Fruit fly (Drosophila melanogaster) whole organism, embryonic: ENCODE measurements around the gene Ube4B.

Experiments
- Atf6 ChIP-seq: fragments of 200-800 bp; sonication (Bioruptor generic); IDR thresholded peaks from 2 replicates; pipeline ENCODE4 v1.3.6; 2022; ENCODE audit warnings: missing biosample characterization, missing genetic modification characterization
- BEAF-32 ChIP-seq: fragments of 200-800 bp; sonication (Bioruptor generic); optimal IDR thresholded peaks from 3 replicates; lab custom pipeline; 2017; ENCODE audit warnings: missing biosample characterization, missing genetic modification characterization, mild to moderate bottlenecking, moderate library complexity, missing genetic modification reagents
- Bteb2 ChIP-seq: fragments of 200-800 bp; sonication (Bioruptor generic); optimal IDR thresholded peaks from 2 replicates; lab custom pipeline; 2016; ENCODE audit warnings: missing biosample characterization, missing genetic modification characterization
- CG10274 ChIP-seq: fragments of 200-800 bp; sonication (Bioruptor generic); optimal IDR thresholded peaks from 3 replicates; lab custom pipeline; 2017; ENCODE audit warnings: missing biosample characterization, mild to moderate bottlenecking, missing genetic modification characterization
- CG11085 ChIP-seq: fragments of 200-800 bp; sonication (Bioruptor generic); IDR thresholded peaks from 2 replicates; pipeline ENCODE4 v1.3.6; 2022; ENCODE audit warnings: missing biosample characterization, missing genetic modification characterization
- CG13296 ChIP-seq: fragments of 200-800 bp; sonication (Bioruptor generic); optimal IDR thresholded peaks from 3 replicates; lab custom pipeline; 2018; ENCODE audit warnings: missing biosample characterization, mild to moderate bottlenecking, missing genetic modification characterization
- CG14050 ChIP-seq: fragments of 200-800 bp; sonication (Bioruptor generic); IDR thresholded peaks from 3 replicates; pipeline ENCODE4 v1.3.6; 2022; ENCODE audit warnings: missing biosample characterization, missing genetic modification characterization
- CG15696 ChIP-seq: fragments of 200-800 bp; sonication (Bioruptor generic); optimal IDR thresholded peaks from 2 replicates; lab custom pipeline; 2019; ENCODE audit warnings: missing biosample characterization, mild to moderate bottlenecking, missing genetic modification characterization, moderate library complexity
- CG16813 ChIP-seq: fragments of 200-800 bp; sonication (Bioruptor generic); IDR thresholded peaks from 3 replicates; pipeline ENCODE4 v1.3.6; 2022; ENCODE audit warnings: missing biosample characterization, missing genetic modification characterization; ENCODE audit not compliant: partially characterized antibody
- CG17912 ChIP-seq: fragments of 200-800 bp; sonication (Bioruptor generic); optimal IDR thresholded peaks from 2 replicates; lab custom pipeline; 2018; ENCODE audit warnings: missing biosample characterization, mild to moderate bottlenecking, missing genetic modification characterization
- CG30431 ChIP-seq: fragments of 200-800 bp; sonication (Bioruptor generic); optimal IDR thresholded peaks from 2 replicates; lab custom pipeline; 2017; ENCODE audit warnings: missing biosample characterization, missing genetic modification characterization
- CG3838 ChIP-seq: fragments of 200-800 bp; sonication (Bioruptor generic); optimal IDR thresholded peaks from 3 replicates; lab custom pipeline; 2016; ENCODE audit warnings: missing biosample characterization, missing genetic modification characterization
- CG4360 ChIP-seq: fragments of 200-800 bp; sonication (Bioruptor generic); IDR thresholded peaks from 2 replicates; pipeline ENCODE4 v1.3.6; 2022; ENCODE audit warnings: missing biosample characterization, missing genetic modification characterization
- CG6765 ChIP-seq: fragments of 200-800 bp; sonication (Bioruptor generic); optimal IDR thresholded peaks from 3 replicates; lab custom pipeline; 2017; ENCODE audit warnings: missing biosample characterization, mild to moderate bottlenecking, missing genetic modification characterization
- CG8924 ChIP-seq: fragments of 200-800 bp; optimal IDR thresholded peaks from 3 replicates; lab custom pipeline; 2019; ENCODE audit warnings: missing biosample characterization, mild to moderate bottlenecking, missing genetic modification characterization, moderate library complexity
- E2f1 ChIP-seq: fragments of 200-800 bp; sonication (Bioruptor generic); IDR thresholded peaks from 2 replicates; pipeline ENCODE4 v1.3.6; 2022; ENCODE audit warnings: missing biosample characterization, missing genetic modification characterization
- Eip74EF ChIP-seq, 2 experiments: fragments of 200-800 bp in 1 of 2; fragments of >200 bp in 1 of 2; sonication (Bioruptor generic) in 1 of 2; optimal IDR thresholded peaks; 2 replicates each; lab custom pipeline; 2017 to 2019; ENCODE audit warnings: missing biosample characterization in 2 of 2, missing genetic modification characterization in 2 of 2, mild to moderate bottlenecking in 1 of 2, moderate library complexity in 1 of 2
- Ets65A ChIP-seq: fragments of 200-800 bp; sonication (Bioruptor generic); peaks from one replicate; lab custom pipeline; 2016; ENCODE audit warnings: missing biosample characterization, missing genetic modification characterization
- Fer1 ChIP-seq: fragments of 200-800 bp; sonication (Bioruptor generic); optimal IDR thresholded peaks from 2 replicates; lab custom pipeline; 2017; ENCODE audit warnings: missing biosample characterization, mild to moderate bottlenecking, missing genetic modification characterization
- H2.0 ChIP-seq: fragments of 200-800 bp; sonication (Bioruptor generic); IDR thresholded peaks from 2 replicates; pipeline ENCODE4 v1.3.6; 2022; ENCODE audit warnings: missing biosample characterization, missing genetic modification characterization
- Hr39 ChIP-seq: fragments of >200 bp; optimal IDR thresholded peaks from 2 replicates; lab custom pipeline; 2017
- Hr78 ChIP-seq, 2 experiments: fragments of 200-800 bp in 1 of 2; fragments of >200 bp in 1 of 2; sonication (Bioruptor generic) in 1 of 2; optimal IDR thresholded peaks; 2 replicates each; lab custom pipeline; 2017 to 2019; ENCODE audit warnings: missing biosample characterization in 2 of 2, missing genetic modification characterization in 2 of 2, mild to moderate bottlenecking in 1 of 2, moderate library complexity in 1 of 2
- Jarid2 ChIP-seq: fragments of 200-800 bp; sonication (Bioruptor generic); optimal IDR thresholded peaks from 3 replicates; lab custom pipeline; 2017; ENCODE audit warnings: mild to moderate bottlenecking, missing biosample characterization, missing genetic modification reagents, missing genetic modification characterization
- Med ChIP-seq: fragments of 200-800 bp; sonication (Bioruptor generic); peaks from one replicate; lab custom pipeline; 2016; ENCODE audit warnings: missing biosample characterization, missing genetic modification characterization, mild to moderate bottlenecking, inconsistent platforms, moderate library complexity
- Mrtf ChIP-seq: fragments of 200-800 bp; sonication (Bioruptor generic); IDR thresholded peaks from 3 replicates; pipeline ENCODE4 v1.3.6; 2022; ENCODE audit warnings: missing biosample characterization, missing genetic modification characterization
- NC2β ChIP-seq: fragments of 200-800 bp; sonication (Bioruptor generic); optimal IDR thresholded peaks from 2 replicates; lab custom pipeline; 2016; ENCODE audit warnings: missing biosample characterization, missing genetic modification characterization
- Nf-YA ChIP-seq: fragments of 200-800 bp; sonication (Bioruptor generic); IDR thresholded peaks from 2 replicates; pipeline ENCODE4 v1.3.6; 2022; ENCODE audit warnings: missing biosample characterization, missing genetic modification characterization
- Nf-YB ChIP-seq: fragments of 200-800 bp; sonication (Bioruptor generic); optimal IDR thresholded peaks from 3 replicates; lab custom pipeline; 2019; ENCODE audit warnings: missing biosample characterization, mild to moderate bottlenecking, missing genetic modification characterization, moderate library complexity
- Opbp ChIP-seq: fragments of 200-800 bp; sonication (Bioruptor generic); IDR thresholded peaks from 3 replicates; pipeline ENCODE4 v1.3.6; 2022; ENCODE audit warnings: missing biosample characterization, missing genetic modification characterization; ENCODE audit not compliant: partially characterized antibody
- Taf1 ChIP-seq: fragments of 200-800 bp; sonication (Bioruptor generic); IDR thresholded peaks from 2 replicates; pipeline ENCODE4 v1.3.6; 2022; ENCODE audit warnings: missing biosample characterization, missing genetic modification characterization
- Xrp1 ChIP-seq: fragments of 200-800 bp; sonication (Bioruptor generic); IDR thresholded peaks from 2 replicates; pipeline ENCODE4 v1.3.6; 2022; ENCODE audit warnings: missing biosample characterization, missing genetic modification characterization
- amos ChIP-seq: fragments of 200-800 bp; sonication (Bioruptor generic); IDR thresholded peaks from 2 replicates; pipeline ENCODE4 v1.3.6; 2022; ENCODE audit warnings: missing biosample characterization, missing genetic modification characterization; ENCODE audit not compliant: partially characterized antibody
- ems ChIP-seq: fragments of 200-800 bp; sonication (Bioruptor generic); optimal IDR thresholded peaks from 3 replicates; lab custom pipeline; 2016; ENCODE audit warnings: missing biosample characterization, missing genetic modification characterization
- eve ChIP-seq, 2 experiments: fragments of >200 bp; optimal IDR thresholded peaks; 2 replicates each; lab custom pipeline; 2017; ENCODE audit warnings: missing biosample characterization in 2 of 2, missing genetic modification characterization in 2 of 2
- ham ChIP-seq: fragments of 200-800 bp; sonication (Bioruptor generic); IDR thresholded peaks from 2 replicates; pipeline ENCODE4 v1.3.6; 2022; ENCODE audit warnings: missing biosample characterization, missing genetic modification characterization
- hbn ChIP-seq: fragments of 200-800 bp; sonication (Bioruptor generic); IDR thresholded peaks from 2 replicates; pipeline ENCODE4 v1.3.6; 2022; ENCODE audit warnings: missing biosample characterization, missing genetic modification characterization; ENCODE audit not compliant: partially characterized antibody
- ind ChIP-seq: fragments of 200-800 bp; sonication (Bioruptor generic); optimal IDR thresholded peaks from 3 replicates; lab custom pipeline; 2016; ENCODE audit warnings: missing biosample characterization, missing genetic modification characterization
- jigr1 ChIP-seq: fragments of 200-800 bp; sonication (Bioruptor generic); IDR thresholded peaks from 3 replicates; pipeline ENCODE4 v1.3.6; 2022; ENCODE audit warnings: missing biosample characterization, missing genetic modification characterization
- oc ChIP-seq: fragments of 200-800 bp; sonication (Bioruptor generic); optimal IDR thresholded peaks from 2 replicates; lab custom pipeline; 2018; ENCODE audit warnings: missing biosample characterization, mild to moderate bottlenecking, missing genetic modification characterization, moderate library complexity
- pfk ChIP-seq: fragments of 200-800 bp; sonication (Bioruptor generic); optimal IDR thresholded peaks from 2 replicates; lab custom pipeline; 2018; ENCODE audit warnings: missing biosample characterization, mild to moderate bottlenecking, missing genetic modification characterization, moderate library complexity
- so ChIP-seq: fragments of 200-800 bp; sonication (Bioruptor generic); IDR thresholded peaks from 3 replicates; pipeline ENCODE4 v1.3.6; 2022; ENCODE audit warnings: missing biosample characterization, missing genetic modification characterization
- tap ChIP-seq: fragments of 200-800 bp; optimal IDR thresholded peaks from 3 replicates; lab custom pipeline; 2019; ENCODE audit warnings: missing biosample characterization, mild to moderate bottlenecking, missing genetic modification characterization, moderate library complexity
- tll ChIP-seq, 2 experiments: fragments of 200-800 bp in 1 of 2; fragments of >200 bp in 1 of 2; sonication (Bioruptor generic) in 1 of 2; optimal IDR thresholded peaks; 2 replicates each; lab custom pipeline; 2017 to 2019; ENCODE audit warnings: missing biosample characterization in 2 of 2, missing genetic modification characterization in 2 of 2, mild to moderate bottlenecking in 1 of 2, moderate library complexity in 1 of 2
- tna ChIP-seq: fragments of 200-800 bp; sonication (Bioruptor generic); IDR thresholded peaks from 2 replicates; pipeline ENCODE4 v1.3.6; 2022; ENCODE audit warnings: missing biosample characterization, missing genetic modification characterization; ENCODE audit not compliant: partially characterized antibody
- zen2 ChIP-seq: fragments of 200-800 bp; sonication (Bioruptor generic); IDR thresholded peaks from 3 replicates; pipeline ENCODE4 v1.3.6; 2022; ENCODE audit warnings: missing biosample characterization, missing genetic modification characterization; ENCODE audit not compliant: partially characterized antibody
- zfh1 ChIP-seq: fragments of 200-800 bp; sonication (Bioruptor generic); IDR thresholded peaks from 3 replicates; pipeline ENCODE4 v1.3.6; 2022; ENCODE audit warnings: missing biosample characterization, missing genetic modification characterization

The Ube4B gene

dm6 chr2L:12974045-12974539 lies 45.1 kb downstream of the Ube4B start, which contains the start of gene Vha68-2 (continued):
- TF ChIP-seq ind (GFP tag; lab: Kevin White, UChicago), result peak; percentile 29
- TF ChIP-seq CG17912 (GFP tag; lab: Kevin White, UChicago), result peak; percentile 82
- 0 out of 3 replicates have a peak, but pooled peaks have one; percentile 20 for TF ChIP-seq Mrtf
- TF ChIP-seq zfh1 (GFP tag; lab: Robert Waterston, UW), result peak; percentile 75
- TF ChIP-seq Xrp1 (GFP tag; lab: Robert Waterston, UW), result no peak
- TF ChIP-seq Nf-YB (GFP tag; lab: Kevin White, UChicago), result peak; percentile 32
- peak; percentile 20 for TF ChIP-seq ems (GFP tag; lab: Kevin White, UChicago)
- TF ChIP-seq Hr39 (lab: Kevin White, UChicago), result no peak
- no peak for TF ChIP-seq CG10274 (GFP tag; lab: Kevin White, UChicago)
- TF ChIP-seq CG13296 (GFP tag; lab: Kevin White, UChicago), result peak; percentile 41
- no peak for TF ChIP-seq CG11085
- TF ChIP-seq Jarid2 (GFP tag; lab: Kevin White, UChicago), result peak; percentile 68
- TF ChIP-seq Med (GFP tag; lab: Kevin White, UChicago), result peak; percentile 87
- peak; percentile 50 for TF ChIP-seq Bteb2 (GFP tag; lab: Kevin White, UChicago)
- no peak for TF ChIP-seq ham (GFP tag; lab: Robert Waterston, UW)
- TF ChIP-seq amos, result peak; percentile 54; the same call in 1 of the 2 replicates
- TF ChIP-seq CG4360 (GFP tag; lab: Robert Waterston, UW), result no peak
- TF ChIP-seq Eip74EF (GFP tag; optimal IDR thresholded peaks at IDR 0.05; lab: Kevin White, UChicago), result no peak
- no peak for TF ChIP-seq jigr1
- no peak for TF ChIP-seq Hr78 (GFP tag; optimal IDR thresholded peaks at IDR 0.05; lab: Kevin White, UChicago)
- TF ChIP-seq CG3838, result no peak
- no peak for TF ChIP-seq so
- peak; percentile 81 for TF ChIP-seq NC2β (GFP tag; lab: Kevin White, UChicago)
- TF ChIP-seq CG30431 (GFP tag; lab: Kevin White, UChicago), result no peak
- no peak for TF ChIP-seq E2f1
- peak; percentile 56 for TF ChIP-seq H2.0 (GFP tag; lab: Robert Waterston, UW)
- peak; percentile 45 for TF ChIP-seq oc (tag; lab: Kevin White, UChicago)
- no peak for TF ChIP-seq Taf1
- 0 out of 3 replicates have a peak, but pooled peaks have one; percentile 26 for TF ChIP-seq zen2
- TF ChIP-seq tll (GFP tag; optimal IDR thresholded peaks at IDR 0.05; lab: Kevin White, UChicago), result no peak
- TF ChIP-seq CG6765 (GFP tag; lab: Kevin White, UChicago), result no peak
- TF ChIP-seq CG15696 (tag; lab: Kevin White, UChicago), result no peak
- TF ChIP-seq tap (tag; lab: Kevin White, UChicago), result no peak
- peak; percentile 57 for TF ChIP-seq BEAF-32 (GFP tag; lab: Kevin White, UChicago)
- peak; percentile 77 for TF ChIP-seq tna
- no peak for TF ChIP-seq CG16813
- no peak for TF ChIP-seq Nf-YA (GFP tag; lab: Robert Waterston, UW)
- TF ChIP-seq, all 482 proteins: peak for 230

- TF ChIP-seq eve (GFP tag; optimal IDR thresholded peaks at IDR 0.05; lab: Kevin White, UChicago), result no peak
- peak; percentile 90 for TF ChIP-seq Ets65A (GFP tag; lab: Kevin White, UChicago)
Observed at dm6 chr2L:12969569-12969968, 49.7 kb downstream of the Ube4B start.

dm6 chr2L:12966290-12966689 lies 52.9 kb downstream of the Ube4B start, which contains the start of gene CG16800:
Gene CG16800 (plus strand): TSS chr2L:12966590.
- no peak for TF ChIP-seq Atf6 (GFP tag; lab: Robert Waterston, UW)
- no peak for TF ChIP-seq pfk (GFP tag; lab: Kevin White, UChicago)
- no peak for TF ChIP-seq Bteb2 (GFP tag; lab: Kevin White, UChicago)
- no peak for TF ChIP-seq Fer1 (GFP tag; lab: Kevin White, UChicago)
- TF ChIP-seq hbn (GFP tag; lab: Robert Waterston, UW), result no peak
- no peak for TF ChIP-seq CG14050 (GFP tag; lab: Robert Waterston, UW)
- TF ChIP-seq Opbp, result no peak
- TF ChIP-seq CG8924 (tag; lab: Kevin White, UChicago), result no peak
- TF ChIP-seq, all 482 proteins: peak for 0
